Worm (Caenorhabditis elegans): Measurements from ENCODE around the gene W06G6.11.

The W06G6.11 gene

DNA sequence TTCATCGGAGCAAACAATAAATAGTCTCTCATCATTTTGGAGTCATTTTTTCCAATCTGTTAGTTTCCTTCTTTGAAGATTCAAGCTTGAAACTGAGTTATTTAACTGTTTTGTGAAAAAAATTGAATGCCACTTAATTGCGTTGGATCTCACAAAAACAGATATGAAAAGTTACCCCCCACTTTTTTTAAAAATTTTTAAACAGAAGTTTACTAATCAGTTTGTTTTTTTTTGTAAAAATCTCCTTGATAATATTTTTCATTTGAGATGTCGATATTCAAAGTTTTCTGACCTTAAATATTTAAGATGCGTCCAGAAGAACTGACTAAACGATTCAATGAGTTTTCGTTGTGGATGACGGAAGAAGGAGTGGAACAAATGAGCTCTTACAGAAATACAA, 42.8 kb downstream of the W06G6.11 start, which contains the start of gene Y32B12C.1:
Y32B12C.1 (plus strand) TSS at position 301 of the 400 bp plus-strand sequence.
- TF ChIP-seq zfh-2 (GFP tag; conservative IDR thresholded peaks at IDR 0.05), result no peak
- TF ChIP-seq rpc-1 (optimal IDR thresholded peaks at IDR 0.05), result no peak
- TF ChIP-seq rpc-1 (tag; optimal IDR thresholded peaks at IDR 0.05), result no peak
- TF ChIP-seq T07F8.4 (tag; optimal IDR thresholded peaks at IDR 0.05), result no peak
- no peak for TF ChIP-seq F22D6.2 (tag; optimal IDR thresholded peaks at IDR 0.05)
- TF ChIP-seq hrde-1 (tag; optimal IDR thresholded peaks at IDR 0.05; ENCODE audit: borderline replicate concordance), result no peak
- TF ChIP-seq nhr-120 (GFP tag; IDR thresholded peaks at IDR 0.05), result no peak
- no peak for TF ChIP-seq nfya-1 (tag; optimal IDR thresholded peaks at IDR 0.05; ENCODE audit: borderline replicate concordance, insufficient read depth)
- no peak for TF ChIP-seq somi-1 (GFP tag; optimal IDR thresholded peaks at IDR 0.05)
- no peak for TF ChIP-seq fkh-3 (tag; optimal IDR thresholded peaks at IDR 0.05)
- TF ChIP-seq ama-1 (optimal IDR thresholded peaks at IDR 0.05), result no peak
- no peak for TF ChIP-seq ama-1 (GFP tag; optimal IDR thresholded peaks at IDR 0.05)
- no peak for TF ChIP-seq unc-130 (GFP tag; optimal IDR thresholded peaks at IDR 0.05)
- no peak for TF ChIP-seq B0035.1 (tag; optimal IDR thresholded peaks at IDR 0.05)

DNA sequence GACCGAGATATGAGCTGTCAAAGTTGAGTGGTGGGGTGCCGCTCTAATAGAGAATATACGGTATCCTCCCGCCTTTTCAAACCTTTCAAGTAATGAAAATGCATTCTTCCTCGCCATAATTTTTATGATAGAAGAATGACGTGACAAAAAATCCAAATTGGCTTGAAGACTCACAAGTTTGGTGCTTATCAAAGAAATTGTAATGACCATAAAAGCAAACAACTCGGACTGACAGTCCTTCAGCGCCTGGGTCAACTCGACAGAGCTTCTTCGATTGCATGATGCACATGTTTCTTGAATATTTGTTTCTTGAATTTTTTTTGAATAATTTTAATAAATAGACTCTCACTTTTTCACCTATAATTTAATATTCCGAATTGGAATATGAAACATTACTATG, 43.6 kb downstream of the W06G6.11 start:
- no peak for TF ChIP-seq die-1 (tag; optimal IDR thresholded peaks at IDR 0.05)
- TF ChIP-seq Y67H2A.10 (GFP tag; conservative IDR thresholded peaks at IDR 0.05), result no peak
- TF ChIP-seq nhr-80 (tag; optimal IDR thresholded peaks at IDR 0.05), result peak; percentile 77
- no peak for TF ChIP-seq lin-35 (GFP tag; optimal IDR thresholded peaks at IDR 0.05)
- TF ChIP-seq nfya-2 (GFP tag; IDR thresholded peaks at IDR 0.05), result no peak
- TF ChIP-seq T07F8.4 (tag; optimal IDR thresholded peaks at IDR 0.05), result no peak
- no peak for TF ChIP-seq F49E8.2 (tag; optimal IDR thresholded peaks at IDR 0.05; ENCODE audit: insufficient read depth)
- no peak for TF ChIP-seq ceh-58 (GFP tag; IDR thresholded peaks at IDR 0.05)
- TF ChIP-seq snpc-1.1 (tag; optimal IDR thresholded peaks at IDR 0.05; ENCODE audit: insufficient read depth), result no peak
- 0 out of 2 replicates have a peak, but pooled peaks have one; percentile 33 for TF ChIP-seq dox-1 (GFP tag; IDR thresholded peaks at IDR 0.05)

DNA sequence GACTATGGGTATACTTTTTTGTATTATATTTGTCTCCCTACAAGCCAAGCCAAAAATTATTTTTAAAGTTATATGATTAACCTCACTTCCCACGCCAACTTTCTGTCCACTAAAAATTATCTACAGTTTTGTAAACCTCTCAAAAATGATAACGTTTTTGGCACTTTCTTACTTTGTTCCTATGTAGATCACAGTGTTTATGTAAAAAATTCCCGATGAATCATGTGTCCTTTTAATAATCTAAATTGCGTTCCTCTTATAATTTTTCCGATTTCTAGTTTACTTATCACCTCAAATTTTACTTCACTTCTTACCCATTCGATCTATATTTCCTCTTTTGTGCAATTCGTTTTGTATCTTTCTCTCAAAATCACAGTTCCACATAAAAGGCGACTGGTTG, 44.8 kb downstream of the W06G6.11 start:
- TF ChIP-seq F23B12.7 (tag; optimal IDR thresholded peaks at IDR 0.05; ENCODE audit: insufficient read depth) (no peak), cebp-2 (GFP tag; IDR thresholded peaks at IDR 0.05) (no peak), nhr-80 (tag; optimal IDR thresholded peaks at IDR 0.05) (peak; percentile 23)

DNA sequence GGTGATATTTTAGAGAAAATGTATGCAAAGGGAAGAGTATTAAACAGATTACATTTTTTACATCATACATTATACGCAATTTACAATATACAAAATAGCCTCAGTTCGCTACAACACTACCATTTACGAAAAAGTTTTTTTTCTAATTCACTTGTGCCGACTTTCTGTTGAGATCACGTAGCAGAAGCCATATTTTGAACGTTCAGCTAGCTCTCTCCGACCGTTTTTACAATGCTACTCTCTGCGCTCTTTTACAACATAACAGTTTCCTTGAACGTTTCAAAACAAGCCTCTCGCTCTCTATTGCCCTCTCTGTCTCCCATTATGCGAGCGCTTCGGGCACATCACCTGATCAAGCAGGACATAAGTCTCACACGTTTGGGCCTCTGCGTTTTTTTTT, 46.0 kb downstream of the W06G6.11 start, which contains the start of gene T03E6.8:
T03E6.8 (minus strand) TSS at position 101 of the 400 bp plus-strand sequence.
- TF ChIP-seq nhr-179 (tag; optimal IDR thresholded peaks at IDR 0.05) (no peak), ceh-100 (GFP tag; IDR thresholded peaks at IDR 0.05) (no peak), Y79H2A.3 (GFP tag; conservative IDR thresholded peaks at IDR 0.05) (no peak), zfh-2 (GFP tag; conservative IDR thresholded peaks at IDR 0.05) (no peak), ekl-4 (GFP tag; IDR thresholded peaks at IDR 0.05) (no peak), B0035.1 (tag; optimal IDR thresholded peaks at IDR 0.05) (no peak), lsl-1 (GFP tag; optimal IDR thresholded peaks at IDR 0.05) (no peak), ccch-3 (GFP tag; optimal IDR thresholded peaks at IDR 0.05) (no peak), snpc-4 (GFP tag; optimal IDR thresholded peaks at IDR 0.05) (no peak), snpc-4 (tag; optimal IDR thresholded peaks at IDR 0.05) (no peak), rec-8 (tag; optimal IDR thresholded peaks at IDR 0.05) (no peak), attf-6 (GFP tag; IDR thresholded peaks at IDR 0.05) (no peak), ceh-40 (GFP tag; IDR thresholded peaks at IDR 0.05) (no peak), attf-5 (GFP tag; optimal IDR thresholded peaks at IDR 0.05) (no peak), ztf-22 (GFP tag; optimal IDR thresholded peaks at IDR 0.05) (no peak), somi-1 (GFP tag; optimal IDR thresholded peaks at IDR 0.05) (no peak), lag-1 (GFP tag; IDR thresholded peaks at IDR 0.05) (no peak), ceh-58 (GFP tag; IDR thresholded peaks at IDR 0.05) (no peak)
